Worm (Caenorhabditis elegans) whole organism, early embryonic: ENCODE results near the gene Y53C12A.10.

Experiments used
- ama-1 ChIP-seq: fragments of 150-350 bp; optimal IDR thresholded peaks from 2 replicates; lab custom pipeline; 2014
- ceh-36 ChIP-seq: sonication (generic microtip); optimal IDR thresholded peaks from 2 replicates; lab custom pipeline; 2016; ENCODE audit warnings: missing genetic modification characterization, inconsistent platforms, missing compliant biosample characterization
- ets-7 ChIP-seq: sonication (generic microtip); optimal IDR thresholded peaks from 2 replicates; lab custom pipeline; 2016; ENCODE audit warnings: missing genotype, missing genetic modification characterization, missing compliant biosample characterization
- flt-1 ChIP-seq: fragments of 200-800 bp; sonication (Bioruptor generic); IDR thresholded peaks from 2 replicates; pipeline ENCODE4 v1.3.6; 2022; ENCODE audit warnings: missing genetic modification characterization, missing compliant biosample characterization
- hmbx-1 ChIP-seq: sonication (generic microtip); optimal IDR thresholded peaks from 2 replicates; lab custom pipeline; 2016; ENCODE audit warnings: mild to moderate bottlenecking, missing genetic modification characterization, missing compliant biosample characterization
- tbx-11 ChIP-seq: fragments of 200-800 bp; sonication (Bioruptor generic); IDR thresholded peaks from 2 replicates; pipeline ENCODE4 v1.3.6; 2022; ENCODE audit warnings: missing genetic modification characterization, missing compliant biosample characterization
- tbx-37 ChIP-seq: fragments of 200-800 bp; sonication (Bioruptor generic); conservative IDR thresholded peaks from 2 replicates; pipeline ENCODE4 v1.3.6; 2022; ENCODE audit warnings: missing genetic modification reagents, missing genetic modification characterization, missing compliant biosample characterization

ce11 chrII:9682044-9682443 is 22.6 kb downstream of the Y53C12A.10 start:
- TF ChIP-seq ama-1, result no peak
- no peak for TF ChIP-seq tbx-37 (GFP tag; lab: Robert Waterston, UW)
- no peak for TF ChIP-seq tbx-11 (GFP tag; lab: Robert Waterston, UW)
- TF ChIP-seq ets-7 (tag; lab: Kevin White, UChicago), result no peak
- no peak for TF ChIP-seq ceh-36 (tag; lab: Kevin White, UChicago)
- TF ChIP-seq hmbx-1 (tag; lab: Kevin White, UChicago), result no peak
- no peak for TF ChIP-seq flt-1 (GFP tag; lab: Robert Waterston, UW)
